Worm (Caenorhabditis elegans): ENCODE results near the gene die-1.
"Not testable (repeated sequence)": the region's sequence is repeated elsewhere in the genome, so short reads cannot be mapped to it uniquely, and the experiment has no call there.

Gene die-1

DNA sequence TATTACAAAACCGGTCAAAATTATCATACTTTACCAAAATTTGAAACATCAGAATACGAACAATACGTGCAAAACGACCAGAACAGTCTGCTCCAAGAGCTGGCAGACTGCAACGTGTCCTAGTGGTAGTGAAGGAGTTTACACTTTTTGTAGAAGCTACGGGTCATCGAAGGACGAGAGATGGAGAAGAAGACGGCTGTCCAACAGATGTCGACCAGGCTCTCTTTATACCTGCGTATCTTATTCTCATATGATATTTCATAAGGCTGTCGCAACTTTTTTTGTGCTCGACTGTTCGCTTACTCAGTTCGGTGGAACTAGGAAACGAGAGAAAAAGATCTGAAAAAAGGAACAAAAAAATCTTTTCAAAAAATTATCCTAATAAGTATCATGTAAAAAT, 27.9 kb downstream of the die-1 start, which contains the start of gene let-268:
TSS of gene let-268 (minus strand) at position 182 of the 400 bp plus-strand sequence.
- TF ChIP-seq ama-1 (optimal IDR thresholded peaks at IDR 0.05) (no peak), zag-1 (tag; optimal IDR thresholded peaks at IDR 0.05) (no peak), fos-1 (tag; optimal IDR thresholded peaks at IDR 0.05) (no peak), egl-27 (tag; optimal IDR thresholded peaks at IDR 0.05) (no peak), nhr-25 (tag; optimal IDR thresholded peaks at IDR 0.05) (no peak), R02D3.7 (tag; optimal IDR thresholded peaks at IDR 0.05) (no peak), peb-1 (tag; optimal IDR thresholded peaks at IDR 0.05) (no peak), blmp-1 (tag; optimal IDR thresholded peaks at IDR 0.05; ENCODE audit: insufficient read depth) (no peak)

DNA sequence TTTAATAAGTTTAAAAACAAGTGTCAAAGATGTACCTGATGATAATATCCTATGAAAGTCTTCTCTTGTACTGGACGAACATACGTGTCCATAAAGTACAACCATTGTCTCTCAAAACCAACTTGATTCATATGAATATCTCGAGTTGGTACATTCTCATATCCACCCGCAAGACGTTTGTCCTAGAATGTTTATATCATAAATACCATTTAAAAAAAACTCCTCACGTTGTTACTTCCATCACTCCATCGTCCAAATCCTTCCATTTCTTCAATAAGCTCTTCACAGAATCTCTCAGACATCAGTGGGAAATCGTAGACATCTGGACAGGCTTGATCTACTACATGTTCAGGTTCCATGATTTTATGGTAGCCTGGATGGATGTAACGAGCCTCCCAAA, 32.3 kb downstream of the die-1 start:
- TF ChIP-seq ztf-1 (GFP tag; conservative IDR thresholded peaks at IDR 0.05), result no peak
- no peak for TF ChIP-seq nhr-129 (tag; optimal IDR thresholded peaks at IDR 0.05)
- no peak for TF ChIP-seq lin-11 (tag; optimal IDR thresholded peaks at IDR 0.05)
- no peak for TF ChIP-seq unc-39 (tag; optimal IDR thresholded peaks at IDR 0.05)
- no peak for TF ChIP-seq ceh-82 (tag; optimal IDR thresholded peaks at IDR 0.05)
- TF ChIP-seq sem-4 (tag; optimal IDR thresholded peaks at IDR 0.05), result no peak
- no peak for TF ChIP-seq ama-1 (optimal IDR thresholded peaks at IDR 0.05)
- TF ChIP-seq lin-13 (GFP tag; optimal IDR thresholded peaks at IDR 0.05), result no peak
- TF ChIP-seq R02D3.7 (tag; optimal IDR thresholded peaks at IDR 0.05), result no peak
- TF ChIP-seq F13H6.1 (tag; optimal IDR thresholded peaks at IDR 0.05), result no peak
- no peak for TF ChIP-seq nhr-10 (tag; optimal IDR thresholded peaks at IDR 0.05)
- no peak for TF ChIP-seq elt-3 (tag; optimal IDR thresholded peaks at IDR 0.05)
- no peak for TF ChIP-seq blmp-1 (tag; optimal IDR thresholded peaks at IDR 0.05; ENCODE audit: insufficient read depth)
- TF ChIP-seq snpc-4 (tag; optimal IDR thresholded peaks at IDR 0.05), result no peak
- no peak for TF ChIP-seq nhr-21 (tag; optimal IDR thresholded peaks at IDR 0.05)
- no peak for TF ChIP-seq egl-27 (tag; optimal IDR thresholded peaks at IDR 0.05)

DNA sequence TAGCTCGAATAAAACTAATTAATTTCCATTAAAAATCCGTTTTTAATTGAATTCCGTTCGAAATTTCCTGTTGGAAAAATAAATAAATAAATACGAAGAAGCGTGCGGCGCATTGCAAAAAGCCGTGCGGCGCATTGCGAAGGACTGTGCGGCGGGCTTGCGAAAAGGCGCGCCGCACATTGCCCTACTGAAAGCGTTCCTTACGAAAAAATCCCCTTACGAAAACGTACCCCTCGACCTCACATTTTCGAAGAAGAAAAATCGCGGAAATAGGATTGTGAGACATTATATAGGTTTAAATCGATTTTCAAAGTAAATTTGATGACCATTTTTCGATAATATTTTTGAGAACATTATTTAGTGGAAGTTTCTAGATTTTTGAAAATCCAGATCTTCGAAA, 32.9 kb downstream of the die-1 start:
- TF ChIP-seq lsy-2 (tag; optimal IDR thresholded peaks at IDR 0.05), result peak in 1 of 2 experiments; percentile 27

DNA sequence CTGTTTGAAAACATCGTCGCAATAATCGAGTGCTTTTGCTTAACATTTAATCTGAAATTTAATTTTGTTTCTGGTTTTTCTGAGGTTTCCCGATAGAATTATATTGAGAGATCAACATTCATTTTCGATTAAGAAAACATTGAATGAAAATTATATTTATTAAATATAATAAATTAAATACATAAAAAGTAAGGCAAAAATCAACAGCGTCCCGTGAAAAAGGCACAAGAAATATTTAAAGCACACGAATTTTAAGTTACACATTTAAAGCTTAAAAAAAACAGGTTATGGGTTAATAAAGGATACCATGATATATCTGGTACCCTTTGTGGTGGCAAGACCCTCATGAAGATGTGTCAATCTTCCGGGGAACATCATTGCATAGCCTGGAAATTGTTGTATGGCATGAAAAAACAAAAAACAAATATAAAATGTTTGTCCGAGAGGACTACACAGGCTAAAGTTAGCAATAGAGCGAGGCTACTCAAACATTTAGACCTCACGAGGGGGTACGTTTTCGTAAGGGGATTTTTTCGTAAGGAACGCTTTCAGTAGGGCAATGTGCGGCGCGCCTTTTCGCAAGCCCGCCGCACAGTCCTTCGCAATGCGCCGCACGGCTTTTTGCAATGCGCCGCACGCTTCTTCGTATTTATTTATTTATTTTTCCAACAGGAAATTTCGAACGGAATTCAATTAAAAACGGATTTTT, 34.4 kb downstream of the die-1 start, which contains the start of gene mtcu-2:
TSS of gene mtcu-2 (minus strand) at position 51 of the 709 bp plus-strand sequence.
- TF ChIP-seq F13H6.1 (tag; optimal IDR thresholded peaks at IDR 0.05) (peak; percentile 90), sma-3 (GFP tag; optimal IDR thresholded peaks at IDR 0.05) (peak; percentile 91), nhr-129 (tag; optimal IDR thresholded peaks at IDR 0.05) (peak; percentile 80), ztf-4 (tag; optimal IDR thresholded peaks at IDR 0.05) (peak; percentile 46), mab-5 (tag; optimal IDR thresholded peaks at IDR 0.05) (peak; percentile 48), lsy-2 (tag; optimal IDR thresholded peaks at IDR 0.05) (peak; percentile 63 to 85), sma-9 (GFP tag; optimal IDR thresholded peaks at IDR 0.05) (peak; percentile 89), nhr-21 (tag; optimal IDR thresholded peaks at IDR 0.05) (peak; percentile 71), fos-1 (tag; optimal IDR thresholded peaks at IDR 0.05) (peak; percentile 42), nhr-25 (tag; optimal IDR thresholded peaks at IDR 0.05) (peak; percentile 85), sem-4 (tag; optimal IDR thresholded peaks at IDR 0.05) (peak; percentile 9), egl-27 (tag; optimal IDR thresholded peaks at IDR 0.05) (peak; percentile 79), mdl-1 (tag; optimal IDR thresholded peaks at IDR 0.05) (peak in 1 of 2 experiments; percentile 25), C34F6.9 (tag; optimal IDR thresholded peaks at IDR 0.05) (peak; percentile 74), crh-2 (tag; optimal IDR thresholded peaks at IDR 0.05) (peak; percentile 64), unc-55 (GFP tag; optimal IDR thresholded peaks at IDR 0.05) (peak; percentile 85), zag-1 (tag; optimal IDR thresholded peaks at IDR 0.05) (peak; percentile 43), gmeb-1 (tag; optimal IDR thresholded peaks at IDR 0.05) (peak; percentile 75), lin-13 (GFP tag; optimal IDR thresholded peaks at IDR 0.05) (peak; percentile 75), nhr-6 (tag; optimal IDR thresholded peaks at IDR 0.05) (peak; percentile 78)
- TF ChIP-seq sma-9 (tag; optimal IDR thresholded peaks at IDR 0.05), result not testable (repeated sequence)

DNA sequence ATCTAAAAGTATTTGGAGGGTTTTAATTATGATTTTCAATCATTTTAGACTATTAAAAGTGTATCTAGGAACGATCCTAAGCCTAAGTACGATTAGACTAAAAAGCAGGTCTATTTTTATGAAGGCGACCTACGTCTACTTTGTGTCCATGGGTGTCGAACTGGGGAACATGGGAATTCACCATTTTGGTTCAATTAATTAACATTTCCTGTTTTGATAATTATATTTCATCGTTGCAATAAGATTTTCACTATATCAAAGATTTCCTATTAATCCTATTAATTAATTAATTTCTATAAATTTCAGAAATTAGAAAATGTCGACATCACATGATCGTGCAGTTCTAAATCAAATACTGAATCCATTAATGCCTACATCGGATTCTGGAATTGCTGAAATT, 37.8 kb downstream of the die-1 start, which contains the start of gene ttc-36:
TSS of gene ttc-36 (plus strand) at position 301 of the 400 bp plus-strand sequence.
- TF ChIP-seq lin-39 (tag; optimal IDR thresholded peaks at IDR 0.05) (no peak), nhr-21 (tag; optimal IDR thresholded peaks at IDR 0.05) (no peak), sem-4 (tag; optimal IDR thresholded peaks at IDR 0.05) (no peak), skn-1 (tag; optimal IDR thresholded peaks at IDR 0.05) (no peak), ztf-4 (tag; optimal IDR thresholded peaks at IDR 0.05) (no peak), lsy-2 (tag; optimal IDR thresholded peaks at IDR 0.05) (no peak), mdl-1 (tag; optimal IDR thresholded peaks at IDR 0.05) (no peak), ZK546.5 (tag; optimal IDR thresholded peaks at IDR 0.05) (no peak), ztf-1 (GFP tag; conservative IDR thresholded peaks at IDR 0.05) (no peak), unc-62 (GFP tag; optimal IDR thresholded peaks at IDR 0.05) (no peak), lin-13 (GFP tag; optimal IDR thresholded peaks at IDR 0.05) (no peak), nhr-10 (tag; optimal IDR thresholded peaks at IDR 0.05) (no peak), ceh-82 (tag; optimal IDR thresholded peaks at IDR 0.05) (no peak), aly-2 (tag; optimal IDR thresholded peaks at IDR 0.05) (no peak), alr-1 (tag; optimal IDR thresholded peaks at IDR 0.05) (no peak), fos-1 (tag; optimal IDR thresholded peaks at IDR 0.05) (no peak), nhr-12 (tag; optimal IDR thresholded peaks at IDR 0.05) (no peak), nhr-23 (tag; optimal IDR thresholded peaks at IDR 0.05) (no peak), nhr-25 (tag; optimal IDR thresholded peaks at IDR 0.05) (no peak), snpc-4 (tag; optimal IDR thresholded peaks at IDR 0.05) (no peak)

All from whole organism, L2 larva.